Worm (Caenorhabditis elegans): Measurements from ENCODE around the gene aptf-2.

aptf-2 gene

DNA sequence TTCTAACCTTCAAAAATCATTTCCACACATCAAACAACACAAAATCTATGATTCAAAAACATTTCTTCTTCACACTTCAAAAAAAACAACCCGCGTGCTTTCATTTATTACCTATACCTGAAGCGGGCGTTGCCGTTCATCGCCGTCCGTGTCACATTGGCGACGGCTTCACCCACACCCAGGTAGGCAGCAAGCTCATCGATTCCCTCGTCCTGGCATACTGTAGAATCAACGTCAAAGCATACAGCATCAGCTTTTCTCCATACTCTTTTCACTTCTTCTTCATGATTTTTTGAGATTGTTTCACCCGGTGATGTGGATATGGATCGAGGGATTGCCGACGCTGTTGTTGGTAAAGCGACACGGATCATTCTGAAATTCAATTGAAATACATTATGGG, 23.6 kb downstream of the aptf-2 start:
- no peak for TF ChIP-seq ztf-4 (tag; optimal IDR thresholded peaks at IDR 0.05)
- TF ChIP-seq mdl-1 (tag; optimal IDR thresholded peaks at IDR 0.05), result no peak
- TF ChIP-seq lsy-12 (tag; optimal IDR thresholded peaks at IDR 0.05), result no peak
- no peak for TF ChIP-seq unc-39 (tag; optimal IDR thresholded peaks at IDR 0.05)
- TF ChIP-seq ama-1 (optimal IDR thresholded peaks at IDR 0.05), result peak; percentile 72
- peak; percentile 10 for TF ChIP-seq nhr-43 (tag; optimal IDR thresholded peaks at IDR 0.05; ENCODE audit: poor library complexity, severe bottlenecking)

DNA sequence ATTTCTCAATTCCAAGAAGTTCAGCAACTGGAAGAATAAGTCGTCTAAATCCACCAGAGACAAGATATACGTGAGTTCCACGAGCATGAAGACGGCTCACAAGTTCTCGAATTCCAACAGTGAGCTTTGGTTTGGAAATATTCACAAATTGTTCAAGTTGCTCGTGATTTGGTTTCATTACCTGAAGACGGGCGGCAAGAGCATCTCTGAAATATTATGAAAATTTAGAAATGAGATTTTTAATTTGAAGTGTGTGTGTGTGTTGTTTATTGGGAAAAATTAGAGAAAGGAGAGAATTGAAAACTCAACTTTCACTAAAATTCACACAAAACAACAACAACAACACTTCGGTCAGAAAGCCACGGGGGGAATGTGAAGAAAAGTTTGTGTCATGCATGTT, 25.1 kb downstream of the aptf-2 start:
- no peak for TF ChIP-seq unc-62 (GFP tag; optimal IDR thresholded peaks at IDR 0.05)
- no peak for TF ChIP-seq elt-3 (tag; optimal IDR thresholded peaks at IDR 0.05)
- TF ChIP-seq ceh-82 (tag; optimal IDR thresholded peaks at IDR 0.05), result no peak
- TF ChIP-seq egl-27 (tag; optimal IDR thresholded peaks at IDR 0.05), result no peak
- no peak for TF ChIP-seq nhr-28 (tag; optimal IDR thresholded peaks at IDR 0.05)
- no peak for TF ChIP-seq elt-2 (tag; optimal IDR thresholded peaks at IDR 0.05)

DNA sequence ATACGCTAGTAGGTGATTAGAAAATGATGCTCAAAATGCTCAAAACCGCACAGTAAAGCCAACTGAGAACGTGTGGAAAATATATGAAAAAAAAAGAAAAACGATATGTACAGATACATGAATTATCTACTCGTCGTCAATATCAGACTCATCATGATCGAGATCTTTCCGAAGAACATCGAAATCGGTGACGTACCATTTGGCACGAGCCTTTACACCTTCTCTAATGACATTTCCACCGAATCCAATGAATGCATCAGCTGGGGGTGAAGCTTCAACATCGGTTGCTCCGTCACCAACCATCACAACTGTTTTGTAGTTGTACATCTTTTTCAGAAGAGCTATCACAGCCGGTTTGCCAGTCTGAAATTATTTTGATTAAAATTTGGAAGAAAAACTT, 26.6 kb downstream of the aptf-2 start:
- TF ChIP-seq sea-2 (GFP tag; optimal IDR thresholded peaks at IDR 0.05) (no peak), skn-1 (tag; optimal IDR thresholded peaks at IDR 0.05) (no peak), lsy-12 (tag; optimal IDR thresholded peaks at IDR 0.05) (no peak), mml-1 (tag; optimal IDR thresholded peaks at IDR 0.05) (no peak), nhr-43 (tag; optimal IDR thresholded peaks at IDR 0.05; ENCODE audit: poor library complexity, severe bottlenecking) (peak; percentile 36)

ce11 chrIV:13388779-13389178, 27.1 kb downstream of the aptf-2 start:
- TF ChIP-seq pqm-1 (tag; optimal IDR thresholded peaks at IDR 0.05) (peak; percentile 19), ceh-16 (tag; optimal IDR thresholded peaks at IDR 0.05) (no peak), nhr-25 (tag; optimal IDR thresholded peaks at IDR 0.05) (peak; percentile 0), hmg-11 (tag; optimal IDR thresholded peaks at IDR 0.05) (peak; percentile 3), R02D3.7 (tag; optimal IDR thresholded peaks at IDR 0.05) (no peak), nfya-1 (tag; optimal IDR thresholded peaks at IDR 0.05; ENCODE audit: insufficient read depth) (peak; percentile 9), nhr-77 (tag; optimal IDR thresholded peaks at IDR 0.05) (peak; percentile 40), ama-1 (optimal IDR thresholded peaks at IDR 0.05) (peak; percentile 80), nhr-23 (tag; optimal IDR thresholded peaks at IDR 0.05) (peak; percentile 35), nhr-43 (tag; optimal IDR thresholded peaks at IDR 0.05; ENCODE audit: poor library complexity, severe bottlenecking) (peak; percentile 54), lsy-12 (tag; optimal IDR thresholded peaks at IDR 0.05) (peak; percentile 51), elt-2 (tag; optimal IDR thresholded peaks at IDR 0.05) (peak; percentile 12), jun-1 (tag; optimal IDR thresholded peaks at IDR 0.05) (peak; percentile 38), egl-27 (tag; optimal IDR thresholded peaks at IDR 0.05) (no peak), ZK546.5 (tag; optimal IDR thresholded peaks at IDR 0.05) (no peak), ztf-4 (tag; optimal IDR thresholded peaks at IDR 0.05) (peak; percentile 76), aly-2 (tag; optimal IDR thresholded peaks at IDR 0.05) (peak; percentile 49)

DNA sequence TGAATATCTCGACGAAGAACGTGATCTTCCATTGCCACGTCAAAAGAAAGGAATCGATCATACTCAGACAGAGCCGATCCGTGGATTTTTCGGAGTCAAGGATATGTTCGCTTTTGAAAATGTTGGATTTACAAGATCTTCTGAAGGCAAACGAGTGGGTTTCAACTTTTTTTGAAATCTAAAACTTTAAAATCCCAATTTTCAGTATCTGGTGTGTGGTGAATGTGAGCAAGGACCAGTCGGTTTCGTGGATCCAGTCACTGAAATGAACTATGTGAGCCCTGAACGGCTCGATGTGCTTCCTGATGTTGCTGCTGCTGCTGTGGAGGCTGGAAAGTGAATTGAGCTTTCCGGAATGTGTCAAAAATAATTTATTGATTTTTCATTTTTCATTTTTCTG, 28.9 kb downstream of the aptf-2 start, which contains the start of gene lsm-3:
Gene lsm-3 (plus strand): TSS at position 301 of the 400 bp plus-strand sequence.
- no peak for TF ChIP-seq aly-2 (tag; optimal IDR thresholded peaks at IDR 0.05)
- no peak for TF ChIP-seq ceh-16 (tag; optimal IDR thresholded peaks at IDR 0.05)
- no peak for TF ChIP-seq zag-1 (tag; optimal IDR thresholded peaks at IDR 0.05)
- no peak for TF ChIP-seq nfya-1 (tag; optimal IDR thresholded peaks at IDR 0.05; ENCODE audit: insufficient read depth)
- no peak for TF ChIP-seq snpc-4 (tag; optimal IDR thresholded peaks at IDR 0.05)
- no peak for TF ChIP-seq nhr-43 (tag; optimal IDR thresholded peaks at IDR 0.05; ENCODE audit: poor library complexity, severe bottlenecking)
- no peak for TF ChIP-seq fos-1 (tag; optimal IDR thresholded peaks at IDR 0.05)
- TF ChIP-seq elt-2 (tag; optimal IDR thresholded peaks at IDR 0.05), result no peak
- TF ChIP-seq fkh-10 (GFP tag; optimal IDR thresholded peaks at IDR 0.05), result no peak
- TF ChIP-seq pha-4 (tag; optimal IDR thresholded peaks at IDR 0.05), result no peak
- TF ChIP-seq ceh-28 (tag; optimal IDR thresholded peaks at IDR 0.05), result no peak
- TF ChIP-seq R02D3.7 (tag; optimal IDR thresholded peaks at IDR 0.05), result no peak
- no peak for TF ChIP-seq fkh-2 (tag; optimal IDR thresholded peaks at IDR 0.05)
- no peak for TF ChIP-seq ztf-11 (tag; optimal IDR thresholded peaks at IDR 0.05)
- no peak for TF ChIP-seq nhr-23 (tag; optimal IDR thresholded peaks at IDR 0.05)
- TF ChIP-seq lin-15B (tag; optimal IDR thresholded peaks at IDR 0.05), result no peak
